Worm (Caenorhabditis elegans): ENCODE measurements around the gene acr-3.

Gene acr-3

ce11 chrX:6709238-6709637, at the start of gene acr-3:
acr-3 (plus strand) TSS chrX:6709538.
- no peak for TF ChIP-seq tbx-37 (GFP tag; conservative IDR thresholded peaks at IDR 0.05)
- TF ChIP-seq hnd-1 (tag; optimal IDR thresholded peaks at IDR 0.05) = no peak

DNA sequence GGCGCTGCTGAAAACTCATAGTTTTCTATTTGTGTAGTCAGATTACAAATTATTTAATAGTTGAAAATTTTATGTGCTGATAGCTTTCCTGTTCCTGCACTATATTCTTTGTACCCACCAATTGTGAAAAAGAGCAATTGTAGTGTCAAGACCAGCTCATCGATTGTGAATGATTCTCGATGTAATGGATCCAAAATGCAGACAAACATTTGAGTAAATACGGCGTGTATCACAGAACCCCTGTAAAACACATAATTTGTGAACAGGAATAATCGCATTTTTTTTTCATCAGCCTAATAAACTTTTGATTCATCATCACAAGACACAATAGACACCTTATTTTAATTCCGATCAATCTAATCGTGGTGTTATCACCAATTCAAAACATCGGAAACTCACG, 47.1 kb upstream of the acr-3 start:
- TF ChIP-seq sea-1 (GFP tag; conservative IDR thresholded peaks at IDR 0.05) (no peak), ets-7 (tag; optimal IDR thresholded peaks at IDR 0.05) (no peak), ceh-36 (tag; optimal IDR thresholded peaks at IDR 0.05) (no peak), ceh-13 (GFP tag; optimal IDR thresholded peaks at IDR 0.05) (no peak), hmbx-1 (tag; optimal IDR thresholded peaks at IDR 0.05) (no peak), hmg-4 (GFP tag; optimal IDR thresholded peaks at IDR 0.05) (no peak), pes-1 (GFP tag; IDR thresholded peaks at IDR 0.05) (no peak), flt-1 (GFP tag; IDR thresholded peaks at IDR 0.05) (no peak), ama-1 (optimal IDR thresholded peaks at IDR 0.05) (no peak)

DNA sequence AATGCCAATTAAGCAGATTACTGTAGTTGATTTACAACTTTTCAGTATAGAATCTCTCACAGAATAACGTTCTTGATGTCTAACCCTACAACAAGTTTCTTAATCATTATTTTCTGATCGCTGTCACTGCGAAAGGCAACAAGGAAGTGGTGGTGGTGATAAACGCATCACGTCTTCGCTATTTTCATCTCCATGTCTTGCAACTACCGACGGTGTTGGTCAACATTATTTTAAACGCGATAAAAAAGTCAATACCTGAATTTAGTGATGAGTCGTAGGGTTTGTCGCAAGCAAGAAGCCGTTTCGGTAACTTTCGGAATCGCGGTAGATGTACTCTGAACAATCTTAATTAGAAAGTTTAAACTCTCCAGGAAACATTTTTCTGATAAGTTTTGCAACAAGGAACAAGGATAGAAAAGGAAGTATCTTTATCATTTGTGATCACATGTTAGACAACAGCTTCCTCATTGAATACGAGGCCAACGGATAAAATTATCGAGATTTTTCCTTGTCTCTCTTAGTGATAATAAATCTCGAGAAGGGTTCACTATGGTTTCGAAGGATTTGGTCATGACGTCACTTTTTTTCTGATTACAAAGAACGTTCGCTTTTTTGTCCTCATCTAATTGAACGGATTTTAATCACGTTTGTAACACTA, 45.4 kb upstream of the acr-3 start:
- TF ChIP-seq aly-1 (tag; optimal IDR thresholded peaks at IDR 0.05) (no peak), ets-7 (tag; optimal IDR thresholded peaks at IDR 0.05) (no peak), B0310.2 (tag; optimal IDR thresholded peaks at IDR 0.05) (no peak), flt-1 (GFP tag; IDR thresholded peaks at IDR 0.05) (no peak)

DNA sequence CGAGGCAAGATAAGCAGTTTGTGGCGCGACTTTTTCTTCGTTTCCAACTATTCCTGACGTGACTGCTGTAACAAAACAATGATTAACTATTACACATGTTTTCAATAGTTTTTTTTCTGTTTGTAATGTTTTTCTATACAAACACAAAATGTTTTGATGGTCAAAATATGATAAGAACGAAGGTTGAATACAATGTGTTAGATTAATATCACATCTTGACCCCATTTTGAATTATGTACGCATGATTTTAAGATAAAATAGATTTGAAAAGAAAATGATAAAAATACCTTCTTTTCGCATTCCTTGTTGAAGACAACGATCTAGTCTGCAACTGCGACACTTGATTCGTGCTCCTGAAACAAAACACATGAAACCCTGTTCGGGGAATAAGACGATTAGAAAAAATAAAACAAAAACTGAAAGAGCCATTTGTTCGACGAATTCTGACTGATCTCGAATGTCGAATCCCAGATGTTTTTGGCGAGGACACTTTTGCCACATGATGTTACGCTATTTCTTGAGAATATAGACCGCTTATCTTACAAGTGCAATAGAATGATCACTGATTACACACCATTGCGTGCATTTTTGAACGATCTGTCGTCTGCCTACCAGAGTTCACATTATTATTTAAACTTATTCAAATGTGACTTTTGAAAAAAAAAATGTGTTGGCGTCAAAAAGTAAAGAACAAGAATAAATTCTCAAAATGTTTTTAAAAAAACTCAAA, 44.0 kb upstream of the acr-3 start:
- TF ChIP-seq F13C5.2 (tag; optimal IDR thresholded peaks at IDR 0.05) (no peak), pes-1 (GFP tag; IDR thresholded peaks at IDR 0.05) (no peak), flt-1 (GFP tag; IDR thresholded peaks at IDR 0.05) (no peak), scrt-1 (GFP tag; IDR thresholded peaks at IDR 0.05) (no peak), hmg-4 (GFP tag; optimal IDR thresholded peaks at IDR 0.05) (no peak), ama-1 (optimal IDR thresholded peaks at IDR 0.05) (no peak)

- TF ChIP-seq pes-1 (GFP tag; IDR thresholded peaks at IDR 0.05) (no peak), scrt-1 (GFP tag; IDR thresholded peaks at IDR 0.05) (no peak), sea-1 (GFP tag; conservative IDR thresholded peaks at IDR 0.05) (no peak), tra-4 (tag; optimal IDR thresholded peaks at IDR 0.05) (no peak), hmg-4 (GFP tag; optimal IDR thresholded peaks at IDR 0.05) (no peak), ets-7 (tag; optimal IDR thresholded peaks at IDR 0.05) (no peak), ama-1 (optimal IDR thresholded peaks at IDR 0.05) (no peak), hnd-1 (tag; optimal IDR thresholded peaks at IDR 0.05) (no peak), flt-1 (GFP tag; IDR thresholded peaks at IDR 0.05) (no peak), F13C5.2 (tag; optimal IDR thresholded peaks at IDR 0.05) (no peak), B0310.2 (tag; optimal IDR thresholded peaks at IDR 0.05) (no peak), tbx-37 (GFP tag; conservative IDR thresholded peaks at IDR 0.05) (no peak), ceh-13 (GFP tag; optimal IDR thresholded peaks at IDR 0.05) (no peak), ceh-36 (tag; optimal IDR thresholded peaks at IDR 0.05) (no peak), tbx-11 (GFP tag; IDR thresholded peaks at IDR 0.05) (no peak), aly-1 (tag; optimal IDR thresholded peaks at IDR 0.05) (no peak), hmbx-1 (tag; optimal IDR thresholded peaks at IDR 0.05) (no peak)
Observed at ce11 chrX:6667468-6667867, 41.9 kb upstream of the acr-3 start.

ce11 chrX:6668911-6669310, 40.4 kb upstream of the acr-3 start, which contains the start of gene nhr-137:
nhr-137 (minus strand) TSS chrX:6669011.
- TF ChIP-seq hnd-1 (tag; optimal IDR thresholded peaks at IDR 0.05) (no peak), sea-1 (GFP tag; conservative IDR thresholded peaks at IDR 0.05) (no peak), B0310.2 (tag; optimal IDR thresholded peaks at IDR 0.05) (no peak), ama-1 (optimal IDR thresholded peaks at IDR 0.05) (no peak), flt-1 (GFP tag; IDR thresholded peaks at IDR 0.05) (no peak), tra-4 (tag; optimal IDR thresholded peaks at IDR 0.05) (no peak), tbx-37 (GFP tag; conservative IDR thresholded peaks at IDR 0.05) (no peak), ceh-13 (GFP tag; optimal IDR thresholded peaks at IDR 0.05) (no peak), aly-1 (tag; optimal IDR thresholded peaks at IDR 0.05) (no peak), hmbx-1 (tag; optimal IDR thresholded peaks at IDR 0.05) (no peak), ets-7 (tag; optimal IDR thresholded peaks at IDR 0.05) (no peak)

DNA sequence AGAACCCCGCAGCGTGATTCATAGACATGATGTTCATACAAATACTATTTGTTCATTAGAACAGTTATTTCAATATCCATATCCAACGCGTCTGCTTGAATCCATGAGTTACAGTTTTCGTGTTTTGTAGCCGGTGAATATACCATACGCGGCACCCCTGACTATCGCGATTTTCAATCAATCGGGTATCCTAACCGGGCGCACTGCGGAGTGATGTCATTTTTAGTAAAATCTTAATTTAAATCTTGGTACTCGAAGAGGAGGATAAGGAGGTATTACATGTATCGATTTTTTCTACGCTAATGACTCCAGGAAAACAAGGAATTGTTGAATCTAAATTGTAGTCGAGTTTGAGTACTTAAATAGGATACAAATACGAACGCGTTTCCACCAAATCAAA, 40.0 kb upstream of the acr-3 start:
- TF ChIP-seq B0310.2 (tag; optimal IDR thresholded peaks at IDR 0.05) (no peak), F13C5.2 (tag; optimal IDR thresholded peaks at IDR 0.05) (no peak), pes-1 (GFP tag; IDR thresholded peaks at IDR 0.05) (no peak), ceh-13 (GFP tag; optimal IDR thresholded peaks at IDR 0.05) (no peak), aly-1 (tag; optimal IDR thresholded peaks at IDR 0.05) (no peak), tbx-37 (GFP tag; conservative IDR thresholded peaks at IDR 0.05) (no peak), ceh-36 (tag; optimal IDR thresholded peaks at IDR 0.05) (no peak), tra-4 (tag; optimal IDR thresholded peaks at IDR 0.05) (no peak), flt-1 (GFP tag; IDR thresholded peaks at IDR 0.05) (no peak), sea-1 (GFP tag; conservative IDR thresholded peaks at IDR 0.05) (no peak), tbx-11 (GFP tag; IDR thresholded peaks at IDR 0.05) (no peak), hmg-4 (GFP tag; optimal IDR thresholded peaks at IDR 0.05) (no peak), ets-7 (tag; optimal IDR thresholded peaks at IDR 0.05) (no peak), scrt-1 (GFP tag; IDR thresholded peaks at IDR 0.05) (no peak), ama-1 (optimal IDR thresholded peaks at IDR 0.05) (no peak), hnd-1 (tag; optimal IDR thresholded peaks at IDR 0.05) (no peak), hmbx-1 (tag; optimal IDR thresholded peaks at IDR 0.05) (no peak)

DNA sequence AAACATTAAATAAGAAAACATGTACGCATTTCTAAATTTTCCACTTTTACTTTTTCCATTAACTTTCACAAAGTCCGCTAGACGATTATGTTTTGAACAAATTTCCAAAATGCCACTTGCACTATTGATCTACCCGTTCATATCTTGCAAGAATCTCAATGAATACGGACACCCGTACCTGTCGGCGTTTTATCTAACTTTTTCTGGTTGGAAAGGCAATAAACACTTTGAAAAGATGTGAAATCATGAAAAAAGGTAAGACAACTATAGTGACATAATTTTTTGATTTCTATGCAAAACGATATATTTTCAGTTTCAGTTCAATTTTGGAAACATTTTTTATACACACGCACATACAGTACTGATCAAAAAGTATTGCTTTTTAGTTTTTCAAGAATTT, 37.6 kb upstream of the acr-3 start:
- TF ChIP-seq B0310.2 (tag; optimal IDR thresholded peaks at IDR 0.05) (no peak), ets-7 (tag; optimal IDR thresholded peaks at IDR 0.05) (no peak), aly-1 (tag; optimal IDR thresholded peaks at IDR 0.05) (no peak)
